Fruit fly (Drosophila melanogaster) whole organism: Measurements from ENCODE around the gene beat-VII.

Experiments
- CG8478 ChIP-seq: fragments of >200 bp; optimal IDR thresholded peaks from 2 replicates; lab custom pipeline; 2018; ENCODE audit warnings: inconsistent platforms
- Dll ChIP-seq: fragments of >200 bp; optimal IDR thresholded peaks from 2 replicates; lab custom pipeline; 2017
- EcR ChIP-seq, 2 experiments: fragments of >200 bp; optimal IDR thresholded peaks; 2 replicates each; lab custom pipeline; 2017; ENCODE audit warnings: missing biosample characterization in 2 of 2, missing genetic modification characterization in 2 of 2, missing genetic modification reagents in 2 of 2
- pan ChIP-seq: fragments of >200 bp; optimal IDR thresholded peaks from 2 replicates; lab custom pipeline; 2017
- psq ChIP-seq: fragments of >200 bp; optimal IDR thresholded peaks from 2 replicates; lab custom pipeline; 2017
- usp ChIP-seq: fragments of >200 bp; optimal IDR thresholded peaks from 2 replicates; lab custom pipeline; 2017; ENCODE audit warnings: missing biosample characterization, missing genetic modification characterization, mixed read lengths

dm6 chr3R:26633010-26633409 is 48.8 kb downstream of the beat-VII start:
- TF ChIP-seq EcR (GFP tag; optimal IDR thresholded peaks at IDR 0.05; lab: Kevin White, UChicago) (no peak), CG8478 (no peak), psq (no peak), Dll (lab: Kevin White, UChicago) (no peak), usp (GFP tag; lab: Kevin White, UChicago) (no peak), pan (lab: Kevin White, UChicago) (no peak)
